Fruit fly (Drosophila melanogaster) whole organism, embryonic: Measurements from ENCODE around the gene CG15213.

Source experiments
- Abd-B ChIP-seq: fragments of 200-800 bp; sonication (Bioruptor generic); optimal IDR thresholded peaks from 2 replicates; lab custom pipeline; 2018; ENCODE audit warnings: missing biosample characterization, mild to moderate bottlenecking, missing genetic modification characterization, moderate library complexity
- Atf6 ChIP-seq: fragments of 200-800 bp; sonication (Bioruptor generic); IDR thresholded peaks from 2 replicates; pipeline ENCODE4 v1.3.6; 2022; ENCODE audit warnings: missing biosample characterization, missing genetic modification characterization
- CG1024 ChIP-seq: fragments of 200-800 bp; sonication (Bioruptor generic); IDR thresholded peaks from 2 replicates; pipeline ENCODE4 v1.3.6; 2022; ENCODE audit warnings: missing biosample characterization, missing genetic modification characterization
- CG10366 ChIP-seq: fragments of 200-800 bp; sonication (Bioruptor generic); IDR thresholded peaks from 2 replicates; pipeline ENCODE4 v1.3.6; 2022; ENCODE audit warnings: missing biosample characterization, missing genetic modification characterization
- CG11093 ChIP-seq: fragments of 200-800 bp; sonication (Bioruptor generic); IDR thresholded peaks from 3 replicates; pipeline ENCODE4 v1.3.6; 2022; ENCODE audit warnings: missing biosample characterization, missing genetic modification characterization
- CG11398 ChIP-seq: fragments of 200-800 bp; sonication (Bioruptor generic); optimal IDR thresholded peaks from 2 replicates; lab custom pipeline; 2016; ENCODE audit warnings: missing biosample characterization, missing genetic modification characterization
- CG11456 ChIP-seq: fragments of 200-800 bp; sonication (Bioruptor generic); IDR thresholded peaks from 3 replicates; pipeline ENCODE4 v1.3.6; 2022; ENCODE audit warnings: missing biosample characterization, missing genetic modification characterization
- CG12155 ChIP-seq: fragments of 200-800 bp; sonication (Bioruptor generic); optimal IDR thresholded peaks from 3 replicates; lab custom pipeline; 2016; ENCODE audit warnings: missing biosample characterization, missing genetic modification characterization
- CG1233 ChIP-seq: fragments of 200-800 bp; sonication (Bioruptor generic); optimal IDR thresholded peaks from 4 replicates; lab custom pipeline; 2018; ENCODE audit warnings: missing biosample characterization, mild to moderate bottlenecking, missing genetic modification characterization
- CG12744 ChIP-seq: fragments of 200-800 bp; sonication (Bioruptor generic); optimal IDR thresholded peaks from 2 replicates; lab custom pipeline; 2016; ENCODE audit warnings: missing biosample characterization, missing genetic modification characterization
- CG13123 ChIP-seq: fragments of 200-800 bp; sonication (Bioruptor generic); optimal IDR thresholded peaks from 2 replicates; lab custom pipeline; 2016; ENCODE audit warnings: missing biosample characterization, missing genetic modification characterization
- CG13775 ChIP-seq: fragments of 200-800 bp; sonication (Bioruptor generic); optimal IDR thresholded peaks from 3 replicates; lab custom pipeline; 2017; ENCODE audit warnings: missing biosample characterization, mild to moderate bottlenecking, missing genetic modification characterization
- CG15696 ChIP-seq: fragments of 200-800 bp; sonication (Bioruptor generic); optimal IDR thresholded peaks from 2 replicates; lab custom pipeline; 2019; ENCODE audit warnings: missing biosample characterization, mild to moderate bottlenecking, missing genetic modification characterization, moderate library complexity
- CG17361 ChIP-seq: fragments of 200-800 bp; sonication (Bioruptor generic); IDR thresholded peaks from 3 replicates; pipeline ENCODE4 v1.3.6; 2022; ENCODE audit warnings: missing biosample characterization, missing genetic modification characterization
- CG2120 ChIP-seq: fragments of 200-800 bp; sonication (Bioruptor generic); optimal IDR thresholded peaks from 3 replicates; lab custom pipeline; 2016; ENCODE audit warnings: missing biosample characterization, missing genetic modification characterization
- CG2199 ChIP-seq: fragments of 200-800 bp; sonication (Bioruptor generic); IDR thresholded peaks from 3 replicates; pipeline ENCODE4 v1.3.6; 2022; ENCODE audit warnings: missing biosample characterization, missing genetic modification characterization
- CG30020 ChIP-seq: fragments of 200-800 bp; optimal IDR thresholded peaks from 2 replicates; lab custom pipeline; 2019; ENCODE audit warnings: missing biosample characterization, mild to moderate bottlenecking, missing genetic modification characterization, moderate library complexity
- CG34224 ChIP-seq: fragments of 200-800 bp; sonication (Bioruptor generic); IDR thresholded peaks from 3 replicates; pipeline ENCODE4 v1.3.6; 2022; ENCODE audit warnings: missing biosample characterization, missing genetic modification characterization; ENCODE audit not compliant: partially characterized antibody
- CG4360 ChIP-seq: fragments of 200-800 bp; sonication (Bioruptor generic); IDR thresholded peaks from 2 replicates; pipeline ENCODE4 v1.3.6; 2022; ENCODE audit warnings: missing biosample characterization, missing genetic modification characterization
- CG4424 ChIP-seq: fragments of 200-800 bp; sonication (Bioruptor generic); optimal IDR thresholded peaks from 3 replicates; lab custom pipeline; 2016; ENCODE audit warnings: missing biosample characterization, missing genetic modification characterization
- CG4730 ChIP-seq: fragments of 200-800 bp; sonication (Bioruptor generic); IDR thresholded peaks from 2 replicates; pipeline ENCODE4 v1.3.6; 2022; ENCODE audit warnings: missing biosample characterization, missing genetic modification characterization
- CG7963 ChIP-seq: fragments of 200-800 bp; sonication (Bioruptor generic); IDR thresholded peaks from 3 replicates; pipeline ENCODE4 v1.3.6; 2022; ENCODE audit warnings: missing biosample characterization, missing genetic modification characterization; ENCODE audit not compliant: partially characterized antibody
- CG8388 ChIP-seq: fragments of 200-800 bp; sonication (Bioruptor generic); optimal IDR thresholded peaks from 2 replicates; lab custom pipeline; 2019; ENCODE audit warnings: missing biosample characterization, mild to moderate bottlenecking, missing genetic modification characterization, moderate library complexity
- CG8944 ChIP-seq: fragments of 200-800 bp; sonication (Bioruptor generic); optimal IDR thresholded peaks from 3 replicates; lab custom pipeline; 2016; ENCODE audit warnings: missing biosample characterization, missing genetic modification characterization
- D19B ChIP-seq: fragments of 200-800 bp; sonication (Bioruptor generic); optimal IDR thresholded peaks from 2 replicates; lab custom pipeline; 2017; ENCODE audit warnings: missing biosample characterization, mild to moderate bottlenecking, missing genetic modification characterization
- Dbx ChIP-seq: fragments of 200-800 bp; sonication (Bioruptor generic); IDR thresholded peaks from 3 replicates; pipeline ENCODE4 v1.3.6; 2022; ENCODE audit warnings: missing biosample characterization, missing genetic modification characterization
- Dref ChIP-seq: fragments of 200-800 bp; sonication (Bioruptor generic); IDR thresholded peaks from 2 replicates; pipeline ENCODE4 v1.3.6; 2022; ENCODE audit warnings: missing biosample characterization, missing genetic modification characterization
- Hmx ChIP-seq: fragments of 200-800 bp; sonication (Bioruptor generic); optimal IDR thresholded peaks from 2 replicates; lab custom pipeline; 2016; ENCODE audit warnings: missing biosample characterization, missing genetic modification characterization
- NFAT ChIP-seq: fragments of 200-800 bp; sonication (Bioruptor generic); IDR thresholded peaks from 2 replicates; pipeline ENCODE4 v1.3.6; 2022; ENCODE audit warnings: missing biosample characterization, missing genetic modification characterization
- NK7.1 ChIP-seq: fragments of 200-800 bp; sonication (Bioruptor generic); optimal IDR thresholded peaks from 3 replicates; lab custom pipeline; 2016; ENCODE audit warnings: missing biosample characterization, missing genetic modification characterization
- Rfx ChIP-seq: fragments of 200-800 bp; sonication (Bioruptor generic); IDR thresholded peaks from 2 replicates; pipeline ENCODE4 v1.3.6; 2022; ENCODE audit warnings: missing biosample characterization, missing genetic modification characterization
- Rx ChIP-seq: fragments of 200-800 bp; sonication (Bioruptor generic); IDR thresholded peaks from 2 replicates; pipeline ENCODE4 v1.3.6; 2022; ENCODE audit warnings: missing biosample characterization, missing genetic modification characterization
- Sry-δ ChIP-seq: fragments of 200-800 bp; sonication (Bioruptor generic); optimal IDR thresholded peaks from 2 replicates; lab custom pipeline; 2016; ENCODE audit warnings: missing biosample characterization, missing genetic modification characterization
- Xbp1 ChIP-seq: fragments of 200-800 bp; sonication (Bioruptor generic); optimal IDR thresholded peaks from 3 replicates; lab custom pipeline; 2016; ENCODE audit warnings: missing biosample characterization, mild to moderate bottlenecking, missing genetic modification characterization
- YL-1 ChIP-seq: fragments of 200-800 bp; sonication (Bioruptor generic); optimal IDR thresholded peaks from 3 replicates; lab custom pipeline; 2017; ENCODE audit warnings: missing biosample characterization, mild to moderate bottlenecking, missing genetic modification characterization
- ab ChIP-seq: fragments of 200-800 bp; sonication (Bioruptor generic); optimal IDR thresholded peaks from 2 replicates; lab custom pipeline; 2016; ENCODE audit warnings: missing biosample characterization, missing genetic modification characterization
- cas ChIP-seq: fragments of 200-800 bp; sonication (Bioruptor generic); IDR thresholded peaks from 2 replicates; pipeline ENCODE4 v1.3.6; 2022; ENCODE audit warnings: missing biosample characterization, missing genetic modification characterization
- corto ChIP-seq: fragments of 200-800 bp; sonication (Bioruptor generic); optimal IDR thresholded peaks from 2 replicates; lab custom pipeline; 2016; ENCODE audit warnings: missing biosample characterization, mild to moderate bottlenecking, missing genetic modification characterization, moderate library complexity
- hkb ChIP-seq, 2 experiments: fragments of 200-800 bp in 1 of 2; fragments of >200 bp in 1 of 2; sonication (Bioruptor generic) in 1 of 2; IDR thresholded peaks in 1 of 2; optimal IDR thresholded peaks in 1 of 2; 2 replicates each; pipeline versions ENCODE4 v1.3.6 to Lab custom; 2017 to 2022; ENCODE audit warnings: missing biosample characterization in 1 of 2, missing genetic modification characterization in 1 of 2
- ind ChIP-seq: fragments of 200-800 bp; sonication (Bioruptor generic); optimal IDR thresholded peaks from 3 replicates; lab custom pipeline; 2016; ENCODE audit warnings: missing biosample characterization, missing genetic modification characterization
- jigr1 ChIP-seq: fragments of 200-800 bp; sonication (Bioruptor generic); IDR thresholded peaks from 3 replicates; pipeline ENCODE4 v1.3.6; 2022; ENCODE audit warnings: missing biosample characterization, missing genetic modification characterization
- knrl ChIP-seq: fragments of 200-800 bp; sonication (Bioruptor generic); IDR thresholded peaks from 3 replicates; pipeline ENCODE4 v1.3.6; 2022; ENCODE audit warnings: missing biosample characterization, missing genetic modification characterization; ENCODE audit not compliant: partially characterized antibody
- lab ChIP-seq: fragments of 200-800 bp; sonication (Bioruptor generic); optimal IDR thresholded peaks from 3 replicates; lab custom pipeline; 2017; ENCODE audit warnings: missing biosample characterization, missing genetic modification characterization, mild to moderate bottlenecking, moderate library complexity, missing genetic modification reagents
- pros ChIP-seq: fragments of 200-800 bp; sonication (Bioruptor generic); optimal IDR thresholded peaks from 3 replicates; lab custom pipeline; 2019; ENCODE audit warnings: missing biosample characterization, mild to moderate bottlenecking, missing genetic modification characterization, moderate library complexity
- scrt ChIP-seq: fragments of 200-800 bp; sonication (Bioruptor generic); optimal IDR thresholded peaks from 2 replicates; lab custom pipeline; 2018; ENCODE audit warnings: missing biosample characterization, mild to moderate bottlenecking, missing genetic modification characterization, moderate library complexity
- twi ChIP-seq: fragments of 200-800 bp; optimal IDR thresholded peaks from 2 replicates; lab custom pipeline; 2019; ENCODE audit warnings: missing biosample characterization, mild to moderate bottlenecking, missing genetic modification characterization, moderate library complexity
- unc-4 ChIP-seq: fragments of 200-800 bp; sonication (Bioruptor generic); IDR thresholded peaks from 2 replicates; pipeline ENCODE4 v1.3.6; 2022; ENCODE audit warnings: missing biosample characterization, missing genetic modification characterization; ENCODE audit not compliant: partially characterized antibody
- vnd ChIP-seq: fragments of 200-800 bp; sonication (Bioruptor generic); IDR thresholded peaks from 3 replicates; pipeline ENCODE4 v1.3.6; 2022; ENCODE audit warnings: missing biosample characterization, missing genetic modification characterization; ENCODE audit not compliant: partially characterized antibody
- wdn ChIP-seq: fragments of 200-800 bp; sonication (Bioruptor generic); IDR thresholded peaks from 2 replicates; pipeline ENCODE4 v1.3.6; 2022; ENCODE audit warnings: missing biosample characterization, missing genetic modification characterization

Gene CG15213

dm6 chr3L:5154917-5155613, 22.0 kb upstream of the CG15213 start (continued):
- no peak; the same call in 1 of the 2 replicates for TF ChIP-seq NFAT
- TF ChIP-seq CG11093 (GFP tag; lab: Robert Waterston, UW) = peak; percentile 55; the same call in 1 of the 3 replicates
- TF ChIP-seq Xbp1 (GFP tag; lab: Kevin White, UChicago) = peak; percentile 82
- TF ChIP-seq Abd-B (GFP tag; lab: Kevin White, UChicago) = no peak
- peak; percentile 34 for TF ChIP-seq Sry-δ (GFP tag; lab: Kevin White, UChicago)
- TF ChIP-seq CG13775 (GFP tag; lab: Kevin White, UChicago) = peak; percentile 62
- no peak for TF ChIP-seq pros (GFP tag; lab: Kevin White, UChicago)
- peak; percentile 62 for TF ChIP-seq NK7.1
- TF ChIP-seq CG30020 (tag; lab: Kevin White, UChicago) = no peak
- no peak for TF ChIP-seq Dref
- no peak for TF ChIP-seq CG7963 (GFP tag; lab: Robert Waterston, UW)
- TF ChIP-seq twi (tag; lab: Kevin White, UChicago) = no peak
- TF ChIP-seq Rfx (GFP tag; lab: Robert Waterston, UW) = peak; percentile 85
- TF ChIP-seq vnd (GFP tag; lab: Robert Waterston, UW) = no peak
- TF ChIP-seq hkb (optimal IDR thresholded peaks at IDR 0.05; lab: Kevin White, UChicago) = no peak
- peak; percentile 90 for TF ChIP-seq hkb (GFP tag; IDR thresholded peaks at IDR 0.05; lab: Robert Waterston, UW)
- peak; percentile 49 for TF ChIP-seq CG8944
- no peak for TF ChIP-seq CG13123
- TF ChIP-seq CG11456 (GFP tag; lab: Robert Waterston, UW) = peak; percentile 81
- TF ChIP-seq CG17361 = peak; percentile 44; the same call in 1 of the 3 replicates
- peak; percentile 38 for TF ChIP-seq CG11398
- TF ChIP-seq CG1233 (GFP tag; lab: Kevin White, UChicago) = peak; percentile 33
- TF ChIP-seq CG12744 = peak; percentile 39
- no peak for TF ChIP-seq CG34224 (GFP tag; lab: Robert Waterston, UW)
- TF ChIP-seq knrl (GFP tag; lab: Robert Waterston, UW) = no peak
- peak; percentile 70 for TF ChIP-seq Rx (GFP tag; lab: Robert Waterston, UW)
- TF ChIP-seq CG4424 = peak; percentile 65
- TF ChIP-seq CG2120 (GFP tag; lab: Kevin White, UChicago) = peak; percentile 91
- no peak for TF ChIP-seq CG15696 (tag; lab: Kevin White, UChicago)
- peak; percentile 64 for TF ChIP-seq cas (GFP tag; lab: Robert Waterston, UW)
- TF ChIP-seq scrt = peak; percentile 76
- TF ChIP-seq D19B (GFP tag; lab: Kevin White, UChicago) = peak; percentile 51
- no peak for TF ChIP-seq ab (GFP tag; lab: Kevin White, UChicago)
- peak; percentile 86 for TF ChIP-seq Atf6 (GFP tag; lab: Robert Waterston, UW)
- TF ChIP-seq jigr1 = peak; percentile 61; the same call in 1 of the 3 replicates
- peak; percentile 80 for TF ChIP-seq ind (GFP tag; lab: Kevin White, UChicago)
- no peak for TF ChIP-seq unc-4
- no peak; the same call in 1 of the 2 replicates for TF ChIP-seq wdn (GFP tag; lab: Robert Waterston, UW)
- TF ChIP-seq CG10366 (GFP tag; lab: Robert Waterston, UW) = peak; percentile 75
- TF ChIP-seq CG8388 = peak; percentile 73
- TF ChIP-seq Hmx = no peak
- TF ChIP-seq corto (GFP tag; lab: Kevin White, UChicago) = no peak
- peak; percentile 91 for TF ChIP-seq Dbx (GFP tag; lab: Robert Waterston, UW)
- TF ChIP-seq CG4730 (GFP tag; lab: Robert Waterston, UW) = peak; percentile 69
- 0 out of 3 replicates have a peak, but pooled peaks have one; percentile 44 for TF ChIP-seq CG2199 (GFP tag; lab: Robert Waterston, UW)
- peak; percentile 44; the same call in 1 of the 2 replicates for TF ChIP-seq CG4360 (GFP tag; lab: Robert Waterston, UW)
- TF ChIP-seq CG1024 (GFP tag; lab: Robert Waterston, UW) = peak; percentile 56; the same call in 1 of the 2 replicates
- TF ChIP-seq CG12155 (GFP tag; lab: Kevin White, UChicago) = peak; percentile 59
- TF ChIP-seq YL-1 (GFP tag; lab: Kevin White, UChicago) = no peak
- TF ChIP-seq lab (GFP tag; lab: Kevin White, UChicago) = peak; percentile 91
